Worm (Caenorhabditis elegans) whole organism, young adult: ENCODE data around the gene Y47D3A.34.

ENCODE experiments used
- B0035.1 ChIP-seq: sonication (generic microtip); optimal IDR thresholded peaks from 2 replicates; lab custom pipeline; 2016; ENCODE audit warnings: missing genetic modification characterization, mild to moderate bottlenecking, missing compliant biosample characterization, missing genotype, missing genetic modification reagents
- F33H1.4 ChIP-seq: fragments of 200-800 bp; sonication (Bioruptor generic); IDR thresholded peaks from 2 replicates; pipeline ENCODE4 v1.3.6; 2022; ENCODE audit warnings: missing genetic modification reagents, missing genetic modification characterization, missing compliant biosample characterization
- F39B2.1 ChIP-seq: fragments of 200-800 bp; sonication (Bioruptor generic); IDR thresholded peaks from 2 replicates; pipeline ENCODE4 v1.3.6; 2022; ENCODE audit warnings: missing genetic modification reagents, missing genetic modification characterization, missing compliant biosample characterization
- F49E8.2 ChIP-seq: sonication (generic microtip); optimal IDR thresholded peaks from 3 replicates; lab custom pipeline; 2017; ENCODE audit warnings: missing genetic modification characterization, mild to moderate bottlenecking, missing compliant biosample characterization, antibody characterized with exemption, moderate library complexity; ENCODE audit not compliant: insufficient read depth
- F55B11.4 ChIP-seq: sonication (generic microtip); optimal IDR thresholded peaks from 2 replicates; lab custom pipeline; 2016; ENCODE audit warnings: missing compliant biosample characterization, missing genetic modification characterization, borderline replicate concordance; ENCODE audit not compliant: insufficient read depth
- F57A8.1 ChIP-seq: fragments of 200-800 bp; sonication (Bioruptor generic); optimal IDR thresholded peaks from 2 replicates; lab custom pipeline; 2018; ENCODE audit warnings: mild to moderate bottlenecking, missing genetic modification characterization, moderate library complexity, missing compliant biosample characterization
- F57C9.4 ChIP-seq: sonication (generic microtip); optimal IDR thresholded peaks from 2 replicates; lab custom pipeline; 2017; ENCODE audit warnings: mild to moderate bottlenecking, missing genetic modification characterization, missing compliant biosample characterization
- K11D2.4 ChIP-seq: fragments of 200-800 bp; sonication (Bioruptor generic); IDR thresholded peaks from 2 replicates; pipeline ENCODE4 v1.3.6; 2022; ENCODE audit warnings: missing genetic modification reagents, missing genetic modification characterization, missing compliant biosample characterization
- T26A5.8 ChIP-seq: sonication (generic microtip); optimal IDR thresholded peaks from 2 replicates; lab custom pipeline; 2016; ENCODE audit warnings: missing genetic modification characterization, missing compliant biosample characterization
- Y53G8AR.9 ChIP-seq: fragments of 200-800 bp; sonication (Bioruptor generic); conservative IDR thresholded peaks from 2 replicates; pipeline ENCODE4 v1.3.6; 2022; ENCODE audit warnings: missing genetic modification reagents, missing genetic modification characterization, missing compliant biosample characterization
- Y67H2A.10 ChIP-seq: fragments of 200-800 bp; sonication (Bioruptor generic); conservative IDR thresholded peaks from 2 replicates; pipeline ENCODE4 v1.3.6; 2022; ENCODE audit warnings: missing genetic modification reagents, missing genetic modification characterization, missing compliant biosample characterization
- atf-7 ChIP-seq: sonication (generic microtip); optimal IDR thresholded peaks from 2 replicates; lab custom pipeline; 2017; ENCODE audit warnings: mild to moderate bottlenecking, missing genetic modification characterization, missing compliant biosample characterization
- athp-1 ChIP-seq: sonication (generic microtip); optimal IDR thresholded peaks from 2 replicates; lab custom pipeline; 2017; ENCODE audit warnings: mild to moderate bottlenecking, missing genetic modification characterization, missing compliant biosample characterization
- attf-5 ChIP-seq: fragments of 200-800 bp; sonication (Bioruptor generic); optimal IDR thresholded peaks from 2 replicates; lab custom pipeline; 2018; ENCODE audit warnings: mild to moderate bottlenecking, missing genetic modification characterization, missing compliant biosample characterization
- cebp-1 ChIP-seq, 2 experiments: fragments of 200-800 bp in 1 of 2; sonication (Bioruptor generic) in 1 of 2; sonication (generic microtip) in 1 of 2; IDR thresholded peaks in 1 of 2; optimal IDR thresholded peaks in 1 of 2; 2 replicates each; pipeline versions ENCODE4 v1.3.6 to Lab custom; 2017 to 2022; ENCODE audit warnings: missing compliant biosample characterization in 2 of 2, missing genetic modification characterization in 2 of 2, mild to moderate bottlenecking in 1 of 2, missing genetic modification reagents in 1 of 2, moderate library complexity in 1 of 2
- ceh-40 ChIP-seq: fragments of 200-800 bp; sonication (Bioruptor generic); IDR thresholded peaks from 2 replicates; pipeline ENCODE4 v1.3.6; 2022; ENCODE audit warnings: missing genetic modification characterization, missing compliant biosample characterization
- chd-7 ChIP-seq: sonication (generic microtip); optimal IDR thresholded peaks from 2 replicates; lab custom pipeline; 2016; ENCODE audit warnings: mild to moderate bottlenecking, missing genetic modification characterization, moderate library complexity, missing compliant biosample characterization
- dpff-1 ChIP-seq: sonication (generic microtip); optimal IDR thresholded peaks from 2 replicates; lab custom pipeline; 2017; ENCODE audit warnings: mild to moderate bottlenecking, missing genetic modification characterization, missing compliant biosample characterization
- efl-1 ChIP-seq: fragments of 150-350 bp; optimal IDR thresholded peaks from 2 replicates; lab custom pipeline; 2014; ENCODE audit warnings: missing biosample characterization, missing genetic modification reagents, missing genetic modification characterization
- egl-44 ChIP-seq: fragments of 200-800 bp; sonication (Bioruptor generic); IDR thresholded peaks from 2 replicates; pipeline ENCODE4 v1.3.6; 2022; ENCODE audit warnings: missing genetic modification reagents, missing genetic modification characterization, missing compliant biosample characterization
- egrh-3 ChIP-seq: fragments of 200-800 bp; sonication (Bioruptor generic); IDR thresholded peaks from 2 replicates; pipeline ENCODE4 v1.3.6; 2022; ENCODE audit warnings: missing genetic modification reagents, missing genetic modification characterization, missing compliant biosample characterization
- ekl-4 ChIP-seq: fragments of 200-800 bp; sonication (Bioruptor generic); IDR thresholded peaks from 2 replicates; pipeline ENCODE4 v1.3.6; 2022; ENCODE audit warnings: missing genetic modification reagents, missing genetic modification characterization, missing compliant biosample characterization
- gei-17 ChIP-seq: fragments of 200-800 bp; sonication (Bioruptor generic); optimal IDR thresholded peaks from 2 replicates; lab custom pipeline; 2018; ENCODE audit warnings: mild to moderate bottlenecking, missing genetic modification characterization, missing compliant biosample characterization
- hlh-26 ChIP-seq: fragments of 200-800 bp; sonication (Bioruptor generic); conservative IDR thresholded peaks from 2 replicates; pipeline ENCODE4 v1.3.6; 2022; ENCODE audit warnings: missing genetic modification reagents, missing genetic modification characterization, missing compliant biosample characterization
- hmg-20 ChIP-seq: fragments of 200-800 bp; sonication (Bioruptor generic); IDR thresholded peaks from 2 replicates; pipeline ENCODE4 v1.3.6; 2022; ENCODE audit warnings: missing genetic modification reagents, missing genetic modification characterization, missing compliant biosample characterization
- lin-35 ChIP-seq, 3 experiments: fragments of 150-350 bp in 2 of 3; sonication (generic microtip) in 1 of 3; optimal IDR thresholded peaks; 2 replicates each; lab custom pipeline; 2014 to 2018; ENCODE audit warnings: missing biosample characterization in 3 of 3, missing genetic modification characterization in 3 of 3, missing genetic modification reagents in 3 of 3
- lin-54 ChIP-seq: fragments of 200-800 bp; sonication (Bioruptor generic); optimal IDR thresholded peaks from 2 replicates; lab custom pipeline; 2018; ENCODE audit warnings: mild to moderate bottlenecking, missing genetic modification characterization, missing compliant biosample characterization
- lir-1 ChIP-seq: fragments of 200-800 bp; sonication (Bioruptor generic); conservative IDR thresholded peaks from 2 replicates; pipeline ENCODE4 v1.3.6; 2022; ENCODE audit warnings: missing genetic modification reagents, missing genetic modification characterization, missing compliant biosample characterization
- lsl-1 ChIP-seq: fragments of 200-800 bp; sonication (Bioruptor generic); optimal IDR thresholded peaks from 2 replicates; lab custom pipeline; 2018; ENCODE audit warnings: mild to moderate bottlenecking, missing genetic modification characterization, moderate library complexity, missing compliant biosample characterization
- madf-10 ChIP-seq: sonication (generic microtip); optimal IDR thresholded peaks from 2 replicates; lab custom pipeline; 2016; ENCODE audit warnings: mild to moderate bottlenecking, missing genetic modification characterization, missing compliant biosample characterization
- mcd-1 ChIP-seq: fragments of 200-800 bp; sonication (Bioruptor generic); IDR thresholded peaks from 2 replicates; pipeline ENCODE4 v1.3.6; 2022; ENCODE audit warnings: missing genetic modification reagents, missing genetic modification characterization, missing compliant biosample characterization
- mes-4 ChIP-seq: sonication (generic microtip); optimal IDR thresholded peaks from 2 replicates; lab custom pipeline; 2016; ENCODE audit warnings: missing genotype, missing genetic modification characterization, missing compliant biosample characterization
- nfya-1 ChIP-seq: sonication (generic microtip); optimal IDR thresholded peaks from 2 replicates; lab custom pipeline; 2017; ENCODE audit warnings: antibody characterized with exemption, missing compliant biosample characterization, missing genetic modification characterization, borderline replicate concordance; ENCODE audit not compliant: insufficient read depth
- nhr-179 ChIP-seq: sonication (generic microtip); optimal IDR thresholded peaks from 2 replicates; lab custom pipeline; 2016; ENCODE audit warnings: mild to moderate bottlenecking, missing genetic modification characterization, missing compliant biosample characterization
- nhr-27 ChIP-seq: fragments of 200-800 bp; sonication (Bioruptor generic); optimal IDR thresholded peaks from 2 replicates; lab custom pipeline; 2018; ENCODE audit warnings: mild to moderate bottlenecking, missing genetic modification characterization, moderate library complexity, missing compliant biosample characterization
- nhr-80 ChIP-seq: sonication (generic microtip); optimal IDR thresholded peaks from 2 replicates; lab custom pipeline; 2016; ENCODE audit warnings: missing genetic modification characterization, missing compliant biosample characterization
- nhr-90 ChIP-seq: sonication (generic microtip); optimal IDR thresholded peaks from 2 replicates; lab custom pipeline; 2016; ENCODE audit warnings: missing genotype, mild to moderate bottlenecking, missing genetic modification characterization, missing compliant biosample characterization
- pbrm-1 ChIP-seq: fragments of 200-800 bp; sonication (Bioruptor generic); IDR thresholded peaks from 2 replicates; pipeline ENCODE4 v1.3.6; 2022; ENCODE audit warnings: missing genetic modification reagents, missing genetic modification characterization, missing compliant biosample characterization
- repo-1 ChIP-seq: sonication (generic microtip); optimal IDR thresholded peaks from 2 replicates; lab custom pipeline; 2017; ENCODE audit warnings: mild to moderate bottlenecking, missing genetic modification characterization, missing compliant biosample characterization
- sea-2 ChIP-seq: fragments of 200-800 bp; sonication (Bioruptor generic); IDR thresholded peaks from 2 replicates; pipeline ENCODE4 v1.3.6; 2022; ENCODE audit warnings: missing genetic modification characterization, missing compliant biosample characterization
- snpc-4 ChIP-seq, 5 experiments: fragments of 150-350 bp in 1 of 5; sonication (generic microtip) in 4 of 5; optimal IDR thresholded peaks; 2 replicates each; lab custom pipeline; 2014 to 2018; ENCODE audit warnings: missing genetic modification characterization in 5 of 5, missing biosample characterization in 3 of 5, antibody characterized with exemption in 2 of 5, mild to moderate bottlenecking in 2 of 5, missing compliant biosample characterization in 2 of 5, missing genotype in 2 of 5, moderate library complexity in 2 of 5, missing genetic modification reagents in 1 of 5
- tlf-1 ChIP-seq: fragments of 200-800 bp; sonication (Bioruptor generic); optimal IDR thresholded peaks from 2 replicates; lab custom pipeline; 2018; ENCODE audit warnings: mild to moderate bottlenecking, missing genetic modification characterization, missing compliant biosample characterization
- zfh-2 ChIP-seq: fragments of 200-800 bp; sonication (Bioruptor generic); conservative IDR thresholded peaks from 2 replicates; pipeline ENCODE4 v1.3.6; 2022; ENCODE audit warnings: missing genetic modification reagents, missing genetic modification characterization, missing compliant biosample characterization
- ztf-22 ChIP-seq: fragments of 200-800 bp; sonication (Bioruptor generic); optimal IDR thresholded peaks from 2 replicates; lab custom pipeline; 2018; ENCODE audit warnings: mild to moderate bottlenecking, missing genetic modification characterization, moderate library complexity, missing compliant biosample characterization
- ztf-28 ChIP-seq: fragments of 200-800 bp; sonication (Bioruptor generic); IDR thresholded peaks from 2 replicates; pipeline ENCODE4 v1.3.6; 2022; ENCODE audit warnings: missing genetic modification reagents, missing genetic modification characterization, missing compliant biosample characterization
- ztf-6 ChIP-seq: fragments of 200-800 bp; sonication (Bioruptor generic); IDR thresholded peaks from 2 replicates; pipeline ENCODE4 v1.3.6; 2022; ENCODE audit warnings: missing genetic modification reagents, missing genetic modification characterization, missing compliant biosample characterization

The Y47D3A.34 gene

DNA sequence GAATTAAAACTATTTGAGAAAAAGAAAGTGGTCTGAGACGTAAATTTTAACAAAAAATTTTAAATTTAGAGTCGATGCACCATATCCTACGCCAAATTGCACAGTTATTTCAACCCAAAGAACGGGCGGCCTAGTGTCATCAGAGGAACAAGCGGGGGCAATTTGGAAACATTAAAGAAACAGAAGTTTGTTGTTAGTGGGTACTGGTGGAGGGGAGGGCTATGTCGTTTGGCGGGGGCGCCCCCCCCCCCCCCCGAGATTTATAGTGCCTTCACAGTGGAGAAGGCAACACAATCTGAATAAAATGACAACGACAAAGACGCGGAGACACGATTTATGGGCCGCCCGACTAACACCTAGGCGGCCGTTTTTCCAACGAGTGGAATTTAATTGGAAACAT, 27.8 kb downstream of the Y47D3A.34 start:
- TF ChIP-seq zfh-2 (GFP tag; lab: Robert Waterston, UW) (0 out of 2 replicates have a peak, but pooled peaks have one; percentile 23), Y53G8AR.9 (GFP tag; lab: Robert Waterston, UW) (no peak), ztf-6 (GFP tag; lab: Robert Waterston, UW) (no peak)

DNA sequence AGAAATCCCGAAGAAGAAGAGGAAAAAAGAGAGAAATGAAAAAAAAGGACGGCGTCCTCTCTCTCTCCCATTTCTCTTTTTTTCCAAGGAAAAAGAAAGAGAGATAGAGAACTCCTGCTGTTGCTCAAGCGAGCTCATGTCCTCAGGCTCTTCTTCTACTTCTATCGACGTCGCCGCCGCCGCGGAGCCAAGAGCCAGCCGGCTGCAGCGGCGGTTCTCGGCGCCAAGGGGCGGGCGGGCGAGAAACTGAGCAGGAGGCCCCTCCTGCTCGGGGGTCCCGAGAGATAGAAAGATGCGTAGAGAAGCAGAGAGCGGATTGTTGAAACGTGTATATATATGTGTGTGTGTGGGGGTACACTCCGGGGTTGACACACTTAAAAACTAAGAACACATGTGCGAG, 31.7 kb downstream of the Y47D3A.34 start:
- TF ChIP-seq chd-7 = no peak
- no peak for TF ChIP-seq lin-54 (GFP tag; lab: Kevin White, UChicago)
- no peak for TF ChIP-seq nhr-27 (tag; lab: Kevin White, UChicago)
- no peak for TF ChIP-seq hmg-20 (GFP tag; lab: Robert Waterston, UW)
- peak; percentile 54 for TF ChIP-seq attf-5
- TF ChIP-seq repo-1 (tag; lab: Kevin White, UChicago) = no peak
- TF ChIP-seq F33H1.4 (GFP tag; lab: Robert Waterston, UW) = no peak
- peak in 1 of 3 experiments; percentile 33 for TF ChIP-seq lin-35 (GFP tag; optimal IDR thresholded peaks at IDR 0.05; lab: Kevin White, UChicago)
- no peak for TF ChIP-seq F57C9.4 (tag; lab: Kevin White, UChicago)
- peak; percentile 27; the same call in 1 of the 2 replicates for TF ChIP-seq pbrm-1 (GFP tag; lab: Robert Waterston, UW)
- TF ChIP-seq cebp-1 (GFP tag; IDR thresholded peaks at IDR 0.05; lab: Robert Waterston, UW) = no peak
- TF ChIP-seq cebp-1 (tag; optimal IDR thresholded peaks at IDR 0.05; lab: Kevin White, UChicago) = peak; percentile 52
- no peak for TF ChIP-seq lsl-1 (GFP tag; lab: Kevin White, UChicago)
- TF ChIP-seq atf-7 (tag; lab: Kevin White, UChicago) = no peak
- no peak for TF ChIP-seq ekl-4 (GFP tag; lab: Robert Waterston, UW)
- TF ChIP-seq snpc-4 (GFP tag; optimal IDR thresholded peaks at IDR 0.05; lab: Kevin White, UChicago) = no peak
- no peak for TF ChIP-seq snpc-4 (tag; optimal IDR thresholded peaks at IDR 0.05; lab: Kevin White, UChicago)
- TF ChIP-seq ceh-40 (GFP tag; lab: Robert Waterston, UW) = no peak
- TF ChIP-seq hlh-26 (GFP tag; lab: Robert Waterston, UW) = no peak
- TF ChIP-seq F57A8.1 = no peak
- TF ChIP-seq gei-17 (GFP tag; lab: Kevin White, UChicago) = no peak
- 0 out of 2 replicates have a peak, but pooled peaks have one; percentile 34 for TF ChIP-seq K11D2.4 (GFP tag; lab: Robert Waterston, UW)
- TF ChIP-seq sea-2 = no peak
- no peak for TF ChIP-seq athp-1
- TF ChIP-seq egrh-3 (GFP tag; lab: Robert Waterston, UW) = peak; percentile 98
- TF ChIP-seq nhr-80 (tag; lab: Kevin White, UChicago) = no peak
- TF ChIP-seq mes-4 = no peak
- no peak for TF ChIP-seq nfya-1 (tag; lab: Kevin White, UChicago)
- no peak for TF ChIP-seq ztf-22
- no peak for TF ChIP-seq nhr-90 (tag; lab: Kevin White, UChicago)
- TF ChIP-seq lir-1 = no peak
- TF ChIP-seq zfh-2 (GFP tag; lab: Robert Waterston, UW) = peak; percentile 97
- no peak for TF ChIP-seq egl-44 (GFP tag; lab: Robert Waterston, UW)
- TF ChIP-seq T26A5.8 (tag; lab: Kevin White, UChicago) = no peak
- no peak for TF ChIP-seq ztf-28 (GFP tag; lab: Robert Waterston, UW)
- TF ChIP-seq F49E8.2 (tag; lab: Kevin White, UChicago) = no peak
- TF ChIP-seq Y67H2A.10 (GFP tag; lab: Robert Waterston, UW) = no peak
- peak; percentile 91 for TF ChIP-seq madf-10 (tag; lab: Kevin White, UChicago)
- TF ChIP-seq dpff-1 (tag; lab: Kevin White, UChicago) = no peak
- TF ChIP-seq efl-1 (GFP tag; lab: Kevin White, UChicago) = no peak
- TF ChIP-seq mcd-1 = peak; percentile 54
- TF ChIP-seq F55B11.4 (tag; lab: Kevin White, UChicago) = no peak
- no peak for TF ChIP-seq F39B2.1 (GFP tag; lab: Robert Waterston, UW)
- no peak for TF ChIP-seq nhr-179 (tag; lab: Kevin White, UChicago)
- no peak for TF ChIP-seq B0035.1 (tag; lab: Kevin White, UChicago)
- TF ChIP-seq tlf-1 (GFP tag; lab: Kevin White, UChicago) = no peak
